Fruit fly (Drosophila melanogaster): ENCODE data around the gene CG4186.

Gene CG4186

dm6 chr3L:20769350-20769749 lies at the start of gene CG4186, which contains the start of gene CG4074:
Gene CG4186, plus strand, starts transcription at chr3L:20769586.
Gene CG4074, minus strand, starts transcription at chr3L:20769500.
- TF ChIP-seq CG30431 (GFP tag; optimal IDR thresholded peaks at IDR 0.05): no peak
- no peak for TF ChIP-seq bbx (GFP tag; IDR thresholded peaks at IDR 0.05; ENCODE audit: partially characterized antibody)
- no peak for TF ChIP-seq CG17359 (tag; optimal IDR thresholded peaks at IDR 0.05)
- no peak for TF ChIP-seq CG18262 (tag; optimal IDR thresholded peaks at IDR 0.05)
- TF ChIP-seq Hsf (GFP tag; optimal IDR thresholded peaks at IDR 0.05): no peak
- TF ChIP-seq CG16863 (GFP tag; optimal IDR thresholded peaks at IDR 0.05): no peak
- no peak for TF ChIP-seq CG2129 (GFP tag; IDR thresholded peaks at IDR 0.05; ENCODE audit: partially characterized antibody)
- TF ChIP-seq CG3838 (GFP tag; optimal IDR thresholded peaks at IDR 0.05): no peak
- no peak for TF ChIP-seq CG10431 (GFP tag; optimal IDR thresholded peaks at IDR 0.05)
- no peak for TF ChIP-seq CG17829 (tag; optimal IDR thresholded peaks at IDR 0.05)
- TF ChIP-seq D (optimal IDR thresholded peaks at IDR 0.05): no peak
- no peak for TF ChIP-seq D (GFP tag; optimal IDR thresholded peaks at IDR 0.05)
- no peak for TF ChIP-seq Awh (GFP tag; IDR thresholded peaks at IDR 0.05)
- TF ChIP-seq Dfd (GFP tag; optimal IDR thresholded peaks at IDR 0.05): no peak
- no peak for TF ChIP-seq ham (GFP tag; IDR thresholded peaks at IDR 0.05)
- no peak for TF ChIP-seq crc (GFP tag; optimal IDR thresholded peaks at IDR 0.05)
- peak; percentile 53; the same call in 1 of the 3 replicates for TF ChIP-seq CG34224 (GFP tag; IDR thresholded peaks at IDR 0.05; ENCODE audit: partially characterized antibody)
- peak; percentile 52 for TF ChIP-seq sna (GFP tag; IDR thresholded peaks at IDR 0.05; ENCODE audit: partially characterized antibody)
- TF ChIP-seq slp2 (GFP tag; optimal IDR thresholded peaks at IDR 0.05): no peak
- no peak for TF ChIP-seq so (GFP tag; IDR thresholded peaks at IDR 0.05)
- TF ChIP-seq nerfin-1 (tag; optimal IDR thresholded peaks at IDR 0.05): no peak
- TF ChIP-seq CG17568 (GFP tag; optimal IDR thresholded peaks at IDR 0.05): peak; percentile 35
- TF ChIP-seq run (tag; optimal IDR thresholded peaks at IDR 0.05): no peak
- TF ChIP-seq al (GFP tag; IDR thresholded peaks at IDR 0.05): no peak
- TF ChIP-seq pnt (GFP tag; optimal IDR thresholded peaks at IDR 0.05): no peak
- no peak for TF ChIP-seq bsh (GFP tag; optimal IDR thresholded peaks at IDR 0.05)
- no peak for TF ChIP-seq CG9817 (tag; optimal IDR thresholded peaks at IDR 0.05)
- TF ChIP-seq slou (GFP tag; optimal IDR thresholded peaks at IDR 0.05): no peak
- no peak for TF ChIP-seq pho (GFP tag; optimal IDR thresholded peaks at IDR 0.05)
- TF ChIP-seq Tbp (GFP tag; optimal IDR thresholded peaks at IDR 0.05): no peak
- no peak for TF ChIP-seq Abd-B (GFP tag; optimal IDR thresholded peaks at IDR 0.05)
- TF ChIP-seq Nf-YA (GFP tag; IDR thresholded peaks at IDR 0.05): no peak
- no peak for TF ChIP-seq crol (GFP tag; IDR thresholded peaks at IDR 0.05)
- TF ChIP-seq sd (tag; optimal IDR thresholded peaks at IDR 0.05): no peak
- peak; percentile 14 for TF ChIP-seq CTCF (GFP tag; optimal IDR thresholded peaks at IDR 0.05)
- no peak for TF ChIP-seq CG4730 (GFP tag; IDR thresholded peaks at IDR 0.05)
- TF ChIP-seq NC2α (GFP tag; optimal IDR thresholded peaks at IDR 0.05): no peak
- peak; percentile 70 for TF ChIP-seq kni (GFP tag; optimal IDR thresholded peaks at IDR 0.05)
- TF ChIP-seq usp (GFP tag; optimal IDR thresholded peaks at IDR 0.05): no peak
- TF ChIP-seq CG4404 (GFP tag; IDR thresholded peaks at IDR 0.05): no peak
- no peak for TF ChIP-seq CG1233 (GFP tag; optimal IDR thresholded peaks at IDR 0.05)
- no peak for TF ChIP-seq Hr51 (GFP tag; optimal IDR thresholded peaks at IDR 0.05)
- TF ChIP-seq odd (GFP tag; optimal IDR thresholded peaks at IDR 0.05): no peak
- no peak for TF ChIP-seq jumu (GFP tag; optimal IDR thresholded peaks at IDR 0.05)
- no peak for TF ChIP-seq h (optimal IDR thresholded peaks at IDR 0.05)
- no peak for TF ChIP-seq Xbp1 (GFP tag; optimal IDR thresholded peaks at IDR 0.05)
- no peak for TF ChIP-seq eve (GFP tag; optimal IDR thresholded peaks at IDR 0.05)
- no peak for TF ChIP-seq wek (GFP tag; optimal IDR thresholded peaks at IDR 0.05)
- no peak for TF ChIP-seq CG5953 (GFP tag; IDR thresholded peaks at IDR 0.05)
- no peak for TF ChIP-seq ro (GFP tag; IDR thresholded peaks at IDR 0.05)
- no peak for TF ChIP-seq fd3F (GFP tag; optimal IDR thresholded peaks at IDR 0.05)
- TF ChIP-seq fd96Cb (tag; optimal IDR thresholded peaks at IDR 0.05): no peak
- no peak for TF ChIP-seq gt (GFP tag; IDR thresholded peaks at IDR 0.05)
